Fruit fly (Drosophila melanogaster) whole organism, pupa: Measurements from ENCODE around the gene HLH4C.

Experiments used
- CG4496 ChIP-seq: fragments of 200-800 bp; sonication (Bioruptor generic); IDR thresholded peaks from 3 replicates; pipeline ENCODE4 v1.3.6; 2022; ENCODE audit warnings: missing biosample characterization, missing genetic modification characterization
- CG9948 ChIP-seq: fragments of 200-800 bp; sonication (Bioruptor generic); optimal IDR thresholded peaks from 2 replicates; lab custom pipeline; 2018; ENCODE audit warnings: missing biosample characterization, mild to moderate bottlenecking, missing genetic modification characterization, moderate library complexity
- fd96Ca ChIP-seq: fragments of 200-800 bp; sonication (Bioruptor generic); IDR thresholded peaks from 3 replicates; pipeline ENCODE4 v1.3.6; 2022; ENCODE audit warnings: missing biosample characterization, missing genetic modification characterization
- rn ChIP-seq: fragments of 200-800 bp; sonication (Bioruptor generic); IDR thresholded peaks from 2 replicates; pipeline ENCODE4 v1.3.6; 2022; ENCODE audit warnings: missing biosample characterization, missing genetic modification characterization

DNA sequence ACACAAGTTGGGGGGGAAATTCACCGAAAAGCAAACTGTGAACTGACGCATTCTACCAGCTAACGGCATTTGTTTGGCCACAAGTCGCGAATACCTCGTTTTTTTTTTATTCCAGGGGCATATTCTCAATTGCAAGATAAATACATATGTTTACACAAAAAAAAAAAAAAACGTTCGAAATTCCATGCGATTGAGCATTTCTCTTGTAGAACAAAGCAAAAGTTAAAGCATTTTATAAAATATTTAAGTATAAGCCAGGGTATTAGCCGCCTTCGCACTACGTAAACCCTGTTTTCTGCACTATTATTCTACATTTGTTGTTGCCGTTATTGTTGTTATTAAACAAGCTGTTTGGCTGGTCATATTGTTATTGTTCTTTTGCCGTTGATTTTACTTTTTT, 32.9 kb downstream of the HLH4C start:
- TF ChIP-seq CG9948 (tag; lab: Kevin White, UChicago) (no peak), CG4496 (GFP tag; lab: Robert Waterston, UW) (peak; percentile 41; the same call in 1 of the 3 replicates), fd96Ca (GFP tag; lab: Robert Waterston, UW) (peak; percentile 40; the same call in 2 of the 3 replicates), rn (GFP tag; lab: Robert Waterston, UW) (no peak)
